Fruit fly (Drosophila melanogaster): Measurements from ENCODE around the gene Dad.

- no peak for TF ChIP-seq CG8159 (tag; optimal IDR thresholded peaks at IDR 0.05)
- no peak for TF ChIP-seq CG15710 (tag; optimal IDR thresholded peaks at IDR 0.05)
- TF ChIP-seq Pif1A (GFP tag; optimal IDR thresholded peaks at IDR 0.05), result no peak
Observed at dm6 chr3R:17110880-17111726, 57.3 kb downstream of the Dad start.

Measured in whole organism, pupa.